Fruit fly (Drosophila melanogaster) whole organism, embryonic: ENCODE results near the gene CG10730.

ENCODE experiments used
- CG10654 ChIP-seq: fragments of 200-800 bp; sonication (Bioruptor generic); optimal IDR thresholded peaks from 2 replicates; lab custom pipeline; 2016; ENCODE audit warnings: missing biosample characterization, missing genetic modification characterization
- CG12071 ChIP-seq: fragments of 200-800 bp; sonication (Bioruptor generic); optimal IDR thresholded peaks from 3 replicates; lab custom pipeline; 2018; ENCODE audit warnings: missing biosample characterization, mild to moderate bottlenecking, missing genetic modification characterization
- CG12236 ChIP-seq: fragments of 200-800 bp; sonication (Bioruptor generic); optimal IDR thresholded peaks from 2 replicates; lab custom pipeline; 2016; ENCODE audit warnings: missing biosample characterization, missing genetic modification characterization
- CG12391 ChIP-seq: fragments of 200-800 bp; sonication (Bioruptor generic); optimal IDR thresholded peaks from 3 replicates; lab custom pipeline; 2018; ENCODE audit warnings: missing biosample characterization, mild to moderate bottlenecking, missing genetic modification characterization, moderate library complexity
- CG12659 ChIP-seq: fragments of 200-800 bp; sonication (Bioruptor generic); optimal IDR thresholded peaks from 3 replicates; lab custom pipeline; 2017; ENCODE audit warnings: mild to moderate bottlenecking, missing biosample characterization, missing genetic modification reagents, missing genetic modification characterization
- CG13287 ChIP-seq: fragments of 200-800 bp; sonication (Bioruptor generic); IDR thresholded peaks from 2 replicates; pipeline ENCODE4 v1.3.6; 2022; ENCODE audit warnings: missing biosample characterization, missing genetic modification characterization; ENCODE audit not compliant: partially characterized antibody
- CG13424 ChIP-seq: fragments of 200-800 bp; sonication (Bioruptor generic); optimal IDR thresholded peaks from 2 replicates; lab custom pipeline; 2019; ENCODE audit warnings: missing biosample characterization, mild to moderate bottlenecking, missing genetic modification characterization, moderate library complexity
- CG14667 ChIP-seq: fragments of 200-800 bp; sonication (Bioruptor generic); IDR thresholded peaks from 2 replicates; pipeline ENCODE4 v1.3.6; 2022; ENCODE audit warnings: missing biosample characterization, missing genetic modification characterization
- CG14710 ChIP-seq: fragments of 200-800 bp; sonication (Bioruptor generic); optimal IDR thresholded peaks from 3 replicates; lab custom pipeline; 2019; ENCODE audit warnings: missing biosample characterization, mild to moderate bottlenecking, missing genetic modification characterization, moderate library complexity
- CG1602 ChIP-seq: fragments of 200-800 bp; sonication (Bioruptor generic); optimal IDR thresholded peaks from 3 replicates; lab custom pipeline; 2016; ENCODE audit warnings: missing biosample characterization, missing genetic modification characterization
- CG17328 ChIP-seq: fragments of 200-800 bp; sonication (Bioruptor generic); IDR thresholded peaks from 2 replicates; pipeline ENCODE4 v1.3.6; 2022; ENCODE audit warnings: missing biosample characterization, missing genetic modification characterization
- CG17361 ChIP-seq: fragments of 200-800 bp; sonication (Bioruptor generic); IDR thresholded peaks from 3 replicates; pipeline ENCODE4 v1.3.6; 2022; ENCODE audit warnings: missing biosample characterization, missing genetic modification characterization
- CG18476 ChIP-seq: fragments of 200-800 bp; sonication (Bioruptor generic); optimal IDR thresholded peaks from 2 replicates; lab custom pipeline; 2016; ENCODE audit warnings: missing biosample characterization, mild to moderate bottlenecking, missing genetic modification characterization
- CG18599 ChIP-seq: fragments of 200-800 bp; sonication (Bioruptor generic); optimal IDR thresholded peaks from 3 replicates; lab custom pipeline; 2017; ENCODE audit warnings: missing biosample characterization, missing genetic modification characterization, mild to moderate bottlenecking, moderate library complexity, missing genetic modification reagents
- CG3065 ChIP-seq: fragments of 200-800 bp; sonication (Bioruptor generic); optimal IDR thresholded peaks from 2 replicates; lab custom pipeline; 2016; ENCODE audit warnings: missing biosample characterization, missing genetic modification characterization
- CG31441 ChIP-seq: fragments of 200-800 bp; sonication (Bioruptor generic); IDR thresholded peaks from 2 replicates; pipeline ENCODE4 v1.3.6; 2022; ENCODE audit warnings: missing biosample characterization, missing genetic modification characterization
- CG3163 ChIP-seq: fragments of 200-800 bp; sonication (Bioruptor generic); optimal IDR thresholded peaks from 3 replicates; lab custom pipeline; 2016; ENCODE audit warnings: missing biosample characterization, missing genetic modification characterization
- CG42726 ChIP-seq: fragments of 200-800 bp; sonication (Bioruptor generic); IDR thresholded peaks from 2 replicates; pipeline ENCODE4 v1.3.6; 2022; ENCODE audit warnings: missing biosample characterization, missing genetic modification characterization; ENCODE audit not compliant: partially characterized antibody
- CG4404 ChIP-seq: fragments of 200-800 bp; sonication (Bioruptor generic); IDR thresholded peaks from 2 replicates; pipeline ENCODE4 v1.3.6; 2022; ENCODE audit warnings: missing biosample characterization, missing genetic modification characterization
- CG4424 ChIP-seq: fragments of 200-800 bp; sonication (Bioruptor generic); optimal IDR thresholded peaks from 3 replicates; lab custom pipeline; 2016; ENCODE audit warnings: missing biosample characterization, missing genetic modification characterization
- CG4617 ChIP-seq: fragments of 200-800 bp; sonication (Bioruptor generic); optimal IDR thresholded peaks from 3 replicates; lab custom pipeline; 2016; ENCODE audit warnings: missing biosample characterization, missing genetic modification characterization, borderline replicate concordance
- CG6854 ChIP-seq: fragments of 200-800 bp; sonication (Bioruptor generic); optimal IDR thresholded peaks from 3 replicates; lab custom pipeline; 2017; ENCODE audit warnings: missing biosample characterization, mild to moderate bottlenecking, missing genetic modification characterization
- CG7839 ChIP-seq: fragments of 200-800 bp; sonication (Bioruptor generic); optimal IDR thresholded peaks from 3 replicates; lab custom pipeline; 2018; ENCODE audit warnings: missing biosample characterization, mild to moderate bottlenecking, missing genetic modification characterization, moderate library complexity
- CG9215 ChIP-seq: fragments of 200-800 bp; sonication (Bioruptor generic); IDR thresholded peaks from 2 replicates; pipeline ENCODE4 v1.3.6; 2022; ENCODE audit warnings: missing biosample characterization, missing genetic modification characterization
- CG9817 ChIP-seq: fragments of 200-800 bp; sonication (Bioruptor generic); optimal IDR thresholded peaks from 2 replicates; lab custom pipeline; 2018; ENCODE audit warnings: missing biosample characterization, mild to moderate bottlenecking, missing genetic modification characterization, moderate library complexity
- Camta ChIP-seq: fragments of 200-800 bp; sonication (Bioruptor generic); optimal IDR thresholded peaks from 2 replicates; lab custom pipeline; 2016; ENCODE audit warnings: missing biosample characterization, missing genetic modification characterization
- Doc2 ChIP-seq: fragments of 200-800 bp; sonication (Bioruptor generic); IDR thresholded peaks from 2 replicates; pipeline ENCODE4 v1.3.6; 2022; ENCODE audit warnings: missing biosample characterization, missing genetic modification characterization
- Dref ChIP-seq: fragments of 200-800 bp; sonication (Bioruptor generic); IDR thresholded peaks from 2 replicates; pipeline ENCODE4 v1.3.6; 2022; ENCODE audit warnings: missing biosample characterization, missing genetic modification characterization
- ERR ChIP-seq: fragments of 200-800 bp; sonication (Bioruptor generic); optimal IDR thresholded peaks from 2 replicates; lab custom pipeline; 2016; ENCODE audit warnings: missing biosample characterization, missing genetic modification characterization
- GATAe ChIP-seq: fragments of 200-800 bp; sonication (Bioruptor generic); conservative IDR thresholded peaks from 2 replicates; pipeline ENCODE4 v1.3.6; 2022; ENCODE audit warnings: missing biosample characterization, missing genetic modification characterization
- Kr ChIP-seq: fragments of 200-800 bp; sonication (Bioruptor generic); optimal IDR thresholded peaks from 2 replicates; lab custom pipeline; 2017; ENCODE audit warnings: missing biosample characterization, mild to moderate bottlenecking, missing genetic modification characterization
- Nf-YA ChIP-seq: fragments of 200-800 bp; sonication (Bioruptor generic); IDR thresholded peaks from 2 replicates; pipeline ENCODE4 v1.3.6; 2022; ENCODE audit warnings: missing biosample characterization, missing genetic modification characterization
- Nf-YC ChIP-seq: fragments of 200-800 bp; optimal IDR thresholded peaks from 3 replicates; lab custom pipeline; 2019; ENCODE audit warnings: missing biosample characterization, mild to moderate bottlenecking, missing genetic modification characterization, moderate library complexity
- Rx ChIP-seq: fragments of 200-800 bp; sonication (Bioruptor generic); IDR thresholded peaks from 2 replicates; pipeline ENCODE4 v1.3.6; 2022; ENCODE audit warnings: missing biosample characterization, missing genetic modification characterization
- Sry-β ChIP-seq: fragments of 200-800 bp; sonication (Bioruptor generic); optimal IDR thresholded peaks from 2 replicates; lab custom pipeline; 2018; ENCODE audit warnings: missing biosample characterization, mild to moderate bottlenecking, missing genetic modification characterization, moderate library complexity
- Trl ChIP-seq, 3 experiments: fragments of >200 bp in 2 of 3; fragments of 200-800 bp in 1 of 3; sonication (Bioruptor generic) in 1 of 3; optimal IDR thresholded peaks; 2 replicates in 1 of 3; 3 replicates in 2 of 3; lab custom pipeline; 2016 to 2017; ENCODE audit warnings: missing biosample characterization in 1 of 3, missing genetic modification characterization in 1 of 3
- ato ChIP-seq: fragments of 200-800 bp; sonication (Bioruptor generic); IDR thresholded peaks from 2 replicates; pipeline ENCODE4 v1.3.6; 2022; ENCODE audit warnings: missing biosample characterization, missing genetic modification characterization; ENCODE audit not compliant: partially characterized antibody
- danr ChIP-seq: fragments of 200-800 bp; sonication (Bioruptor generic); IDR thresholded peaks from 2 replicates; pipeline ENCODE4 v1.3.6; 2022; ENCODE audit warnings: missing biosample characterization, missing genetic modification characterization
- dati ChIP-seq: fragments of 200-800 bp; sonication (Bioruptor generic); IDR thresholded peaks from 2 replicates; pipeline ENCODE4 v1.3.6; 2022; ENCODE audit warnings: missing biosample characterization, missing genetic modification characterization
- gcm2 ChIP-seq: fragments of 200-800 bp; sonication (Bioruptor generic); optimal IDR thresholded peaks from 2 replicates; lab custom pipeline; 2016; ENCODE audit warnings: missing biosample characterization, missing genetic modification characterization
- insv ChIP-seq, 2 experiments: fragments of 200-800 bp; sonication (Bioruptor generic); optimal IDR thresholded peaks; 3 replicates each; lab custom pipeline; 2016 to 2018; ENCODE audit warnings: missing biosample characterization in 2 of 2, missing genetic modification characterization in 2 of 2
- knrl ChIP-seq: fragments of 200-800 bp; sonication (Bioruptor generic); IDR thresholded peaks from 3 replicates; pipeline ENCODE4 v1.3.6; 2022; ENCODE audit warnings: missing biosample characterization, missing genetic modification characterization; ENCODE audit not compliant: partially characterized antibody
- nom ChIP-seq: fragments of 200-800 bp; sonication (Bioruptor generic); optimal IDR thresholded peaks from 2 replicates; lab custom pipeline; 2017; ENCODE audit warnings: missing biosample characterization, missing genetic modification characterization, mild to moderate bottlenecking, moderate library complexity, missing genetic modification reagents
- p53 ChIP-seq: fragments of 200-800 bp; sonication (Bioruptor generic); optimal IDR thresholded peaks from 2 replicates; lab custom pipeline; 2016; ENCODE audit warnings: missing biosample characterization, missing genetic modification characterization
- psq ChIP-seq: fragments of 200-800 bp; sonication (Bioruptor generic); optimal IDR thresholded peaks from 2 replicates; lab custom pipeline; 2017; ENCODE audit warnings: missing biosample characterization, missing genetic modification characterization
- sens-2 ChIP-seq: fragments of 200-800 bp; sonication (Bioruptor generic); IDR thresholded peaks from 2 replicates; pipeline ENCODE4 v1.3.6; 2022; ENCODE audit warnings: missing biosample characterization, missing genetic modification characterization
- seq ChIP-seq: fragments of 200-800 bp; sonication (Bioruptor generic); IDR thresholded peaks from 2 replicates; pipeline ENCODE4 v1.3.6; 2022; ENCODE audit warnings: missing biosample characterization, missing genetic modification characterization
- shn ChIP-seq: fragments of 200-800 bp; sonication (Bioruptor generic); optimal IDR thresholded peaks from 3 replicates; lab custom pipeline; 2016; ENCODE audit warnings: missing biosample characterization, missing genetic modification characterization
- so ChIP-seq: fragments of 200-800 bp; sonication (Bioruptor generic); IDR thresholded peaks from 3 replicates; pipeline ENCODE4 v1.3.6; 2022; ENCODE audit warnings: missing biosample characterization, missing genetic modification characterization
- wor ChIP-seq: fragments of 200-800 bp; sonication (Bioruptor generic); IDR thresholded peaks from 2 replicates; pipeline ENCODE4 v1.3.6; 2022; ENCODE audit warnings: missing biosample characterization, missing genetic modification characterization

Gene CG10730

dm6 chr2L:20061018-20061657 lies 10.9 kb downstream of the CG10730 start, which contains the start of the genes barr and lok (continued):
- no peak for TF ChIP-seq Kr (GFP tag; lab: Kevin White, UChicago)
- TF ChIP-seq CG3163 (GFP tag; lab: Kevin White, UChicago), result peak; percentile 13
- TF ChIP-seq Camta, result peak; percentile 55
- TF ChIP-seq CG14710 (tag; lab: Kevin White, UChicago), result peak; percentile 78
- TF ChIP-seq seq (GFP tag; lab: Robert Waterston, UW), result no peak
- TF ChIP-seq CG6854 (GFP tag; lab: Kevin White, UChicago), result no peak
- peak; percentile 58 for TF ChIP-seq CG4424 (GFP tag; lab: Kevin White, UChicago)
- TF ChIP-seq shn (GFP tag; lab: Kevin White, UChicago), result peak; percentile 59
- peak; percentile 60 for TF ChIP-seq CG18476 (GFP tag; lab: Kevin White, UChicago)
- TF ChIP-seq GATAe (GFP tag; lab: Robert Waterston, UW), result no peak
- no peak for TF ChIP-seq sens-2 (GFP tag; lab: Robert Waterston, UW)
- peak; percentile 60 for TF ChIP-seq CG9215 (GFP tag; lab: Robert Waterston, UW)
- TF ChIP-seq CG17361 (GFP tag; lab: Robert Waterston, UW), result peak; percentile 84
- no peak for TF ChIP-seq p53 (GFP tag; lab: Kevin White, UChicago)
- no peak for TF ChIP-seq CG13287
- peak; percentile 8 for TF ChIP-seq CG12236 (GFP tag; lab: Kevin White, UChicago)
- TF ChIP-seq ato (GFP tag; lab: Robert Waterston, UW), result no peak
- peak; percentile 62; the same call in 1 of the 2 replicates for TF ChIP-seq CG31441 (GFP tag; lab: Robert Waterston, UW)
- TF ChIP-seq ERR (GFP tag; lab: Kevin White, UChicago), result no peak
- no peak for TF ChIP-seq Trl (optimal IDR thresholded peaks at IDR 0.05; lab: Kevin White, UChicago)
- TF ChIP-seq Trl (GFP tag; optimal IDR thresholded peaks at IDR 0.05; lab: Kevin White, UChicago), result peak; percentile 17
- TF ChIP-seq CG7839 (tag; lab: Kevin White, UChicago), result peak; percentile 63
- TF ChIP-seq Dref (GFP tag; lab: Robert Waterston, UW), result no peak
- no peak for TF ChIP-seq CG3065 (GFP tag; lab: Kevin White, UChicago)
- TF ChIP-seq insv (GFP tag; optimal IDR thresholded peaks at IDR 0.05; lab: Kevin White, UChicago), result no peak
- no peak for TF ChIP-seq CG14667 (GFP tag; lab: Robert Waterston, UW)
- TF ChIP-seq psq (GFP tag; lab: Kevin White, UChicago), result peak; percentile 44
- TF ChIP-seq gcm2 (GFP tag; lab: Kevin White, UChicago), result no peak
- no peak for TF ChIP-seq knrl (GFP tag; lab: Robert Waterston, UW)
- TF ChIP-seq CG10654 (GFP tag; lab: Kevin White, UChicago), result peak; percentile 27
- no peak for TF ChIP-seq Rx (GFP tag; lab: Robert Waterston, UW)
- TF ChIP-seq wor (GFP tag; lab: Robert Waterston, UW), result no peak
- no peak for TF ChIP-seq nom
- TF ChIP-seq dati, result no peak
- TF ChIP-seq CG1602 (GFP tag; lab: Kevin White, UChicago), result peak; percentile 53
- TF ChIP-seq CG12659, result peak; percentile 56
- TF ChIP-seq CG18599 (GFP tag; lab: Kevin White, UChicago), result no peak
- TF ChIP-seq CG12391, result peak; percentile 66
- no peak for TF ChIP-seq CG17328 (GFP tag; lab: Robert Waterston, UW)
- no peak for TF ChIP-seq Doc2 (GFP tag; lab: Robert Waterston, UW)
- TF ChIP-seq Nf-YC (tag; lab: Kevin White, UChicago), result no peak
- TF ChIP-seq Nf-YA (GFP tag; lab: Robert Waterston, UW), result no peak
- TF ChIP-seq danr (GFP tag; lab: Robert Waterston, UW), result peak; percentile 20; the same call in 1 of the 2 replicates
- peak; percentile 65 for TF ChIP-seq CG9817 (tag; lab: Kevin White, UChicago)
- no peak for TF ChIP-seq CG4617 (GFP tag; lab: Kevin White, UChicago)
- TF ChIP-seq CG42726 (GFP tag; lab: Robert Waterston, UW), result no peak
- TF ChIP-seq CG4404 (GFP tag; lab: Robert Waterston, UW), result peak; percentile 60; the same call in 1 of the 2 replicates
- TF ChIP-seq so, result no peak
- TF ChIP-seq CG13424 (tag; lab: Kevin White, UChicago), result peak; percentile 59
- TF ChIP-seq CG12071 (GFP tag; lab: Kevin White, UChicago), result no peak
- TF ChIP-seq Sry-β (GFP tag; lab: Kevin White, UChicago), result peak; percentile 95
